Worm (Caenorhabditis elegans): ENCODE measurements around the gene perm-4.

The perm-4 gene

ce11 chrIV:1105104-1105503 is 19.8 kb downstream of the perm-4 start:
- TF ChIP-seq lin-39 (tag; optimal IDR thresholded peaks at IDR 0.05) (no peak), pha-4 (tag; optimal IDR thresholded peaks at IDR 0.05) (no peak), fkh-2 (tag; optimal IDR thresholded peaks at IDR 0.05) (peak; percentile 42), R02D3.7 (tag; optimal IDR thresholded peaks at IDR 0.05) (no peak)

- TF ChIP-seq tbx-2 (tag; optimal IDR thresholded peaks at IDR 0.05): no peak
- no peak for TF ChIP-seq elt-2 (tag; optimal IDR thresholded peaks at IDR 0.05)
- TF ChIP-seq skn-1 (tag; optimal IDR thresholded peaks at IDR 0.05): no peak
- TF ChIP-seq jun-1 (tag; optimal IDR thresholded peaks at IDR 0.05): no peak
- no peak for TF ChIP-seq elt-1 (tag; optimal IDR thresholded peaks at IDR 0.05)
- TF ChIP-seq nhr-11 (tag; optimal IDR thresholded peaks at IDR 0.05): no peak
- TF ChIP-seq lin-39 (tag; optimal IDR thresholded peaks at IDR 0.05): no peak
- TF ChIP-seq aly-2 (tag; optimal IDR thresholded peaks at IDR 0.05): no peak
- TF ChIP-seq ZK546.5 (tag; optimal IDR thresholded peaks at IDR 0.05): no peak
- TF ChIP-seq nhr-25 (tag; optimal IDR thresholded peaks at IDR 0.05): no peak
- no peak for TF ChIP-seq ztf-11 (tag; optimal IDR thresholded peaks at IDR 0.05)
- no peak for TF ChIP-seq eor-1 (tag; optimal IDR thresholded peaks at IDR 0.05)
- TF ChIP-seq ceh-16 (tag; optimal IDR thresholded peaks at IDR 0.05): no peak
- TF ChIP-seq ceh-9 (tag; optimal IDR thresholded peaks at IDR 0.05): no peak
- TF ChIP-seq nhr-77 (tag; optimal IDR thresholded peaks at IDR 0.05): no peak
- TF ChIP-seq nhr-43 (tag; optimal IDR thresholded peaks at IDR 0.05; ENCODE audit: poor library complexity, severe bottlenecking): no peak
Observed at ce11 chrIV:1104518-1104917, 20.4 kb downstream of the perm-4 start, which contains the start of the genes C44B12.9 and C44B12.3. C44B12.9 (minus strand) TSS chrIV:1104618. C44B12.3 (plus strand) TSS chrIV:1104766.

ce11 chrIV:1097153-1097552 is 27.8 kb downstream of the perm-4 start, which contains the start of gene cox-18:
cox-18 (plus strand) TSS chrIV:1097453.
- no peak for TF ChIP-seq lin-39 (tag; optimal IDR thresholded peaks at IDR 0.05)
- no peak for TF ChIP-seq elt-1 (tag; optimal IDR thresholded peaks at IDR 0.05)
- TF ChIP-seq ztf-11 (tag; optimal IDR thresholded peaks at IDR 0.05): no peak
- no peak for TF ChIP-seq pqm-1 (tag; optimal IDR thresholded peaks at IDR 0.05)
- TF ChIP-seq ceh-9 (tag; optimal IDR thresholded peaks at IDR 0.05): no peak
- no peak for TF ChIP-seq ztf-4 (tag; optimal IDR thresholded peaks at IDR 0.05)
- TF ChIP-seq jun-1 (tag; optimal IDR thresholded peaks at IDR 0.05): no peak
- no peak for TF ChIP-seq nhr-237 (tag; optimal IDR thresholded peaks at IDR 0.05)
- no peak for TF ChIP-seq ama-1 (optimal IDR thresholded peaks at IDR 0.05)
- TF ChIP-seq mml-1 (tag; optimal IDR thresholded peaks at IDR 0.05): no peak
- no peak for TF ChIP-seq unc-62 (GFP tag; optimal IDR thresholded peaks at IDR 0.05)
- no peak for TF ChIP-seq nhr-43 (tag; optimal IDR thresholded peaks at IDR 0.05; ENCODE audit: poor library complexity, severe bottlenecking)
- TF ChIP-seq skn-1 (tag; optimal IDR thresholded peaks at IDR 0.05): no peak

ce11 chrIV:1096154-1096553 is 28.8 kb downstream of the perm-4 start:
- TF ChIP-seq nhr-43 (tag; optimal IDR thresholded peaks at IDR 0.05; ENCODE audit: poor library complexity, severe bottlenecking): no peak

- TF ChIP-seq unc-39 (tag; optimal IDR thresholded peaks at IDR 0.05) (no peak), lsy-12 (tag; optimal IDR thresholded peaks at IDR 0.05) (peak; percentile 99), ceh-16 (tag; optimal IDR thresholded peaks at IDR 0.05) (peak; percentile 40), egl-27 (tag; optimal IDR thresholded peaks at IDR 0.05) (peak; percentile 83), elt-2 (tag; optimal IDR thresholded peaks at IDR 0.05) (peak; percentile 76), zag-1 (tag; optimal IDR thresholded peaks at IDR 0.05) (peak; percentile 38), elt-1 (tag; optimal IDR thresholded peaks at IDR 0.05) (peak; percentile 80), aly-2 (tag; optimal IDR thresholded peaks at IDR 0.05) (peak; percentile 78), R02D3.7 (tag; optimal IDR thresholded peaks at IDR 0.05) (peak; percentile 94), hmg-11 (tag; optimal IDR thresholded peaks at IDR 0.05) (peak; percentile 91), tbx-2 (tag; optimal IDR thresholded peaks at IDR 0.05) (peak; percentile 94), elt-3 (tag; optimal IDR thresholded peaks at IDR 0.05) (peak in 1 of 3 experiments; percentile 55), ztf-4 (tag; optimal IDR thresholded peaks at IDR 0.05) (peak; percentile 69), pha-4 (tag; optimal IDR thresholded peaks at IDR 0.05) (peak; percentile 97), nhr-12 (tag; optimal IDR thresholded peaks at IDR 0.05) (no peak), nhr-11 (tag; optimal IDR thresholded peaks at IDR 0.05) (no peak), fkh-10 (GFP tag; optimal IDR thresholded peaks at IDR 0.05) (peak; percentile 98), ztf-11 (tag; optimal IDR thresholded peaks at IDR 0.05) (no peak), daf-12 (tag; optimal IDR thresholded peaks at IDR 0.05) (no peak), ZK546.5 (tag; optimal IDR thresholded peaks at IDR 0.05) (peak; percentile 51), nfya-1 (tag; optimal IDR thresholded peaks at IDR 0.05; ENCODE audit: insufficient read depth) (peak; percentile 99), lin-39 (tag; optimal IDR thresholded peaks at IDR 0.05) (peak; percentile 97), mdl-1 (tag; optimal IDR thresholded peaks at IDR 0.05) (no peak), lin-15B (tag; optimal IDR thresholded peaks at IDR 0.05) (peak; percentile 95), fos-1 (tag; optimal IDR thresholded peaks at IDR 0.05) (no peak), ama-1 (optimal IDR thresholded peaks at IDR 0.05) (peak; percentile 78), nhr-43 (tag; optimal IDR thresholded peaks at IDR 0.05; ENCODE audit: poor library complexity, severe bottlenecking) (peak; percentile 97), nhr-77 (tag; optimal IDR thresholded peaks at IDR 0.05) (peak; percentile 91), fkh-2 (tag; optimal IDR thresholded peaks at IDR 0.05) (no peak), pqm-1 (tag; optimal IDR thresholded peaks at IDR 0.05) (peak; percentile 83), jun-1 (tag; optimal IDR thresholded peaks at IDR 0.05) (peak; percentile 95), unc-62 (GFP tag; optimal IDR thresholded peaks at IDR 0.05) (peak; percentile 29), nhr-76 (tag; optimal IDR thresholded peaks at IDR 0.05) (peak; percentile 49), egl-5 (tag; optimal IDR thresholded peaks at IDR 0.05) (peak; percentile 92)
Observed at ce11 chrIV:1093870-1094564, 30.9 kb downstream of the perm-4 start, which contains the start of the genes cct-8 and Y55F3AR.2. cct-8 (minus strand) TSS chrIV:1093920. Y55F3AR.2 (plus strand) TSS chrIV:1094541.
